Worm (Caenorhabditis elegans): ENCODE data around the gene ndub-8.

ndub-8 gene

ce11 chrII:13877994-13878393, 5.3 kb downstream of the ndub-8 start:
- TF ChIP-seq egl-43 (GFP tag; IDR thresholded peaks at IDR 0.05) (0 out of 2 replicates have a peak, but pooled peaks have one; percentile 61), ces-1 (GFP tag; optimal IDR thresholded peaks at IDR 0.05) (no peak), lin-15B (tag; optimal IDR thresholded peaks at IDR 0.05) (no peak), daf-19 (GFP tag; conservative IDR thresholded peaks at IDR 0.05) (no peak), aha-1 (tag) (peak; percentile 88), dmd-9 (GFP tag; IDR thresholded peaks at IDR 0.05) (no peak), madf-5 (GFP tag; IDR thresholded peaks at IDR 0.05) (no peak), pha-4 (GFP tag; IDR thresholded peaks at IDR 0.05) (no peak), pha-4 (tag; optimal IDR thresholded peaks at IDR 0.05) (no peak), spr-1 (tag; optimal IDR thresholded peaks at IDR 0.05) (no peak), T26A8.4 (GFP tag; IDR thresholded peaks at IDR 0.05) (no peak), vab-7 (GFP tag; IDR thresholded peaks at IDR 0.05) (no peak), set-16 (GFP tag; IDR thresholded peaks at IDR 0.05) (peak; percentile 64), nhr-41 (GFP tag; IDR thresholded peaks at IDR 0.05) (no peak), zfp-3 (GFP tag; conservative IDR thresholded peaks at IDR 0.05) (no peak)

- TF ChIP-seq D1046.2 (GFP tag; IDR thresholded peaks at IDR 0.05) (no peak), set-16 (GFP tag; IDR thresholded peaks at IDR 0.05) (peak; percentile 79)
Measured at ce11 chrII:13879589-13879988, 6.9 kb downstream of the ndub-8 start.

- TF ChIP-seq unc-62 (GFP tag; optimal IDR thresholded peaks at IDR 0.05 in 1 of 2) = peak in 1 of 2 experiments; percentile 77
- no peak for TF ChIP-seq unc-62 (tag; optimal IDR thresholded peaks at IDR 0.05)
- TF ChIP-seq madf-5 (GFP tag; IDR thresholded peaks at IDR 0.05) = no peak
Measured at ce11 chrII:13882405-13882804, 9.7 kb downstream of the ndub-8 start, which contains the start of gene hda-10. Gene hda-10, plus strand, starts transcription at chrII:13882705.

ce11 chrII:13886431-13886830, 13.8 kb downstream of the ndub-8 start:
- TF ChIP-seq Y105C5A.15 (GFP tag; IDR thresholded peaks at IDR 0.05) (no peak), set-16 (GFP tag; IDR thresholded peaks at IDR 0.05) (peak; percentile 90), nhr-25 (tag; optimal IDR thresholded peaks at IDR 0.05; ENCODE audit: borderline replicate concordance, insufficient read depth) (no peak)

ce11 chrII:13888278-13888677, 15.6 kb downstream of the ndub-8 start, which contains the start of gene mcd-1:
Gene mcd-1, plus strand, starts transcription at chrII:13888544.
- TF ChIP-seq mes-2 (tag; optimal IDR thresholded peaks at IDR 0.05; ENCODE audit: poor library complexity, severe bottlenecking) = peak; percentile 71
- TF ChIP-seq unc-62 (GFP tag; optimal IDR thresholded peaks at IDR 0.05 in 1 of 2) = peak in 1 of 2 experiments; percentile 21
- no peak for TF ChIP-seq unc-62 (tag; optimal IDR thresholded peaks at IDR 0.05)
- TF ChIP-seq hlh-11 (tag; optimal IDR thresholded peaks at IDR 0.05) = peak; percentile 19
- no peak for TF ChIP-seq nhr-41 (GFP tag; IDR thresholded peaks at IDR 0.05)
- peak; percentile 84 for TF ChIP-seq lin-38 (GFP tag; IDR thresholded peaks at IDR 0.05)
- TF ChIP-seq R02D3.7 (tag; optimal IDR thresholded peaks at IDR 0.05) = no peak
- no peak for TF ChIP-seq F26F4.8 (GFP tag; conservative IDR thresholded peaks at IDR 0.05)
- TF ChIP-seq T20F7.1 (GFP tag; optimal IDR thresholded peaks at IDR 0.05) = no peak
- TF ChIP-seq F10B5.3 (tag; optimal IDR thresholded peaks at IDR 0.05) = no peak
- peak; percentile 60 for TF ChIP-seq nhr-6 (tag; optimal IDR thresholded peaks at IDR 0.05)
- no peak for TF ChIP-seq madf-9 (GFP tag; conservative IDR thresholded peaks at IDR 0.05)
- no peak for TF ChIP-seq ceh-82 (tag; optimal IDR thresholded peaks at IDR 0.05)
- TF ChIP-seq saeg-2 (GFP tag; IDR thresholded peaks at IDR 0.05) = no peak
- TF ChIP-seq nhr-237 (tag; optimal IDR thresholded peaks at IDR 0.05) = no peak
- TF ChIP-seq ztf-7 (tag; optimal IDR thresholded peaks at IDR 0.05) = no peak
- no peak for TF ChIP-seq dmd-8 (GFP tag; IDR thresholded peaks at IDR 0.05)
- TF ChIP-seq unc-39 (tag; optimal IDR thresholded peaks at IDR 0.05) = no peak
- 0 out of 2 replicates have a peak, but pooled peaks have one; percentile 60 for TF ChIP-seq nhr-42 (GFP tag; IDR thresholded peaks at IDR 0.05)
- TF ChIP-seq mdl-1 (tag; optimal IDR thresholded peaks at IDR 0.05) = no peak
- no peak for TF ChIP-seq ZK546.5 (tag; optimal IDR thresholded peaks at IDR 0.05)
- no peak for TF ChIP-seq zip-11 (GFP tag; IDR thresholded peaks at IDR 0.05)
- no peak for TF ChIP-seq zfp-2 (tag; optimal IDR thresholded peaks at IDR 0.05)
- no peak for TF ChIP-seq nhr-111 (GFP tag; optimal IDR thresholded peaks at IDR 0.05)
- no peak for TF ChIP-seq zfp-3 (GFP tag; conservative IDR thresholded peaks at IDR 0.05)
- TF ChIP-seq daf-19 (GFP tag; conservative IDR thresholded peaks at IDR 0.05) = no peak
- TF ChIP-seq Y75B8A.6 (GFP tag; IDR thresholded peaks at IDR 0.05) = no peak
- no peak for TF ChIP-seq vab-7 (GFP tag; IDR thresholded peaks at IDR 0.05)
- TF ChIP-seq ces-1 (GFP tag; optimal IDR thresholded peaks at IDR 0.05) = no peak
- TF ChIP-seq nhr-25 (tag; optimal IDR thresholded peaks at IDR 0.05; ENCODE audit: borderline replicate concordance, insufficient read depth) = no peak
- TF ChIP-seq lsy-2 (tag; optimal IDR thresholded peaks at IDR 0.05) = peak in 1 of 2 experiments; percentile 83

All from whole organism, L4 larva.